Worm (Caenorhabditis elegans) whole organism, L3 larva: Measurements from ENCODE around the gene F59A6.13.

Experiments
- ZK546.5 ChIP-seq: sonication (generic microtip); optimal IDR thresholded peaks from 2 replicates; lab custom pipeline; 2017; ENCODE audit warnings: missing biosample characterization, missing genetic modification characterization
- aly-2 ChIP-seq: fragments of 150-350 bp; optimal IDR thresholded peaks from 2 replicates; lab custom pipeline; 2014; ENCODE audit warnings: missing biosample characterization, missing genetic modification characterization
- ama-1 ChIP-seq: fragments of 150-350 bp; optimal IDR thresholded peaks from 2 replicates; lab custom pipeline; 2018
- ceh-16 ChIP-seq: sonication (generic microtip); optimal IDR thresholded peaks from 2 replicates; lab custom pipeline; 2017; ENCODE audit warnings: missing biosample characterization, missing genetic modification characterization
- ceh-28 ChIP-seq: fragments of 150-350 bp; optimal IDR thresholded peaks from 2 replicates; lab custom pipeline; 2014; ENCODE audit warnings: missing biosample characterization, missing genetic modification reagents, missing genetic modification characterization
- ceh-82 ChIP-seq: fragments of 150-350 bp; optimal IDR thresholded peaks from 2 replicates; lab custom pipeline; 2014; ENCODE audit warnings: missing biosample characterization, missing genetic modification characterization
- daf-12 ChIP-seq: fragments of 150-350 bp; optimal IDR thresholded peaks from 2 replicates; lab custom pipeline; 2014; ENCODE audit warnings: missing biosample characterization, missing genetic modification reagents, missing genetic modification characterization
- egl-27 ChIP-seq: sonication (generic microtip); optimal IDR thresholded peaks from 4 replicates; lab custom pipeline; 2017; ENCODE audit warnings: missing biosample characterization, missing genetic modification reagents, missing genetic modification characterization
- egl-5 ChIP-seq: fragments of 150-350 bp; optimal IDR thresholded peaks from 2 replicates; lab custom pipeline; 2017; ENCODE audit warnings: missing biosample characterization, missing genetic modification reagents, missing genetic modification characterization, inconsistent platforms
- elt-2 ChIP-seq: sonication (generic microtip); optimal IDR thresholded peaks from 2 replicates; lab custom pipeline; 2016; ENCODE audit warnings: missing genetic modification reagents, mild to moderate bottlenecking, missing genetic modification characterization, missing compliant biosample characterization
- elt-3 ChIP-seq, 3 experiments: fragments of 150-350 bp in 1 of 3; sonication (generic microtip) in 2 of 3; optimal IDR thresholded peaks; 2 replicates in 2 of 3; 4 replicates in 1 of 3; lab custom pipeline; 2014 to 2017; ENCODE audit warnings: missing biosample characterization in 3 of 3, missing genetic modification characterization in 3 of 3
- eor-1 ChIP-seq, 2 experiments: fragments of 150-350 bp; optimal IDR thresholded peaks; 2 replicates each; lab custom pipeline; 2014 to 2018; ENCODE audit warnings: missing biosample characterization in 2 of 2, missing genetic modification characterization in 2 of 2
- fkh-10 ChIP-seq: sonication (generic microtip); optimal IDR thresholded peaks from 2 replicates; lab custom pipeline; 2017; ENCODE audit warnings: missing biosample characterization, missing genetic modification reagents, missing genetic modification characterization
- fkh-2 ChIP-seq: fragments of 150-350 bp; optimal IDR thresholded peaks from 2 replicates; lab custom pipeline; 2014; ENCODE audit warnings: missing biosample characterization, missing genetic modification reagents, missing genetic modification characterization
- hmg-11 ChIP-seq: sonication (generic microtip); optimal IDR thresholded peaks from 2 replicates; lab custom pipeline; 2016; ENCODE audit warnings: missing genetic modification characterization, missing compliant biosample characterization
- jun-1 ChIP-seq: fragments of 150-350 bp; optimal IDR thresholded peaks from 2 replicates; lab custom pipeline; 2014; ENCODE audit warnings: missing biosample characterization, missing genetic modification reagents, missing genetic modification characterization
- lin-39 ChIP-seq: fragments of 150-350 bp; optimal IDR thresholded peaks from 2 replicates; lab custom pipeline; 2018; ENCODE audit warnings: missing biosample characterization, missing genetic modification reagents, missing genetic modification characterization
- mdl-1 ChIP-seq: fragments of 150-350 bp; optimal IDR thresholded peaks from 2 replicates; lab custom pipeline; 2014; ENCODE audit warnings: missing biosample characterization, missing genetic modification characterization
- mml-1 ChIP-seq: fragments of 150-350 bp; sonication (generic microtip); optimal IDR thresholded peaks from 3 replicates; lab custom pipeline; 2014; ENCODE audit warnings: missing biosample characterization, missing genetic modification characterization
- nfya-1 ChIP-seq: sonication (generic microtip); optimal IDR thresholded peaks from 2 replicates; lab custom pipeline; 2017; ENCODE audit warnings: missing genetic modification characterization, mild to moderate bottlenecking, missing compliant biosample characterization, antibody characterized with exemption, moderate library complexity; ENCODE audit not compliant: insufficient read depth
- nhr-11 ChIP-seq: fragments of 150-350 bp; optimal IDR thresholded peaks from 2 replicates; lab custom pipeline; 2014; ENCODE audit warnings: missing biosample characterization, missing genetic modification characterization
- nhr-12 ChIP-seq: fragments of 150-350 bp; optimal IDR thresholded peaks from 2 replicates; lab custom pipeline; 2014; ENCODE audit warnings: missing biosample characterization, missing genetic modification characterization
- nhr-23 ChIP-seq: fragments of 150-350 bp; optimal IDR thresholded peaks from 2 replicates; lab custom pipeline; 2014; ENCODE audit warnings: missing biosample characterization, missing genetic modification reagents, missing genetic modification characterization
- nhr-25 ChIP-seq: sonication (generic microtip); optimal IDR thresholded peaks from 2 replicates; lab custom pipeline; 2017; ENCODE audit warnings: missing biosample characterization, missing genetic modification characterization
- nhr-28 ChIP-seq: fragments of 150-350 bp; optimal IDR thresholded peaks from 2 replicates; lab custom pipeline; 2014; ENCODE audit warnings: missing biosample characterization, missing genetic modification characterization
- nhr-43 ChIP-seq: sonication (generic microtip); optimal IDR thresholded peaks from 2 replicates; lab custom pipeline; 2016; ENCODE audit warnings: mild to moderate bottlenecking, missing genetic modification characterization, missing compliant biosample characterization; ENCODE audit not compliant: poor library complexity, severe bottlenecking
- nhr-67 ChIP-seq: fragments of 150-350 bp; optimal IDR thresholded peaks from 2 replicates; lab custom pipeline; 2014; ENCODE audit warnings: missing biosample characterization, missing genetic modification characterization
- nhr-76 ChIP-seq: fragments of 150-350 bp; sonication (generic microtip); optimal IDR thresholded peaks from 5 replicates; lab custom pipeline; 2014; ENCODE audit warnings: missing biosample characterization, missing genetic modification characterization
- nhr-77 ChIP-seq: fragments of 150-350 bp; optimal IDR thresholded peaks from 2 replicates; lab custom pipeline; 2014; ENCODE audit warnings: missing biosample characterization, missing genetic modification characterization
- pha-4 ChIP-seq: fragments of 150-350 bp; optimal IDR thresholded peaks from 2 replicates; lab custom pipeline; 2014; ENCODE audit warnings: missing biosample characterization, missing genetic modification reagents, missing genetic modification characterization
- pqm-1 ChIP-seq: fragments of 150-350 bp; optimal IDR thresholded peaks from 2 replicates; lab custom pipeline; 2017; ENCODE audit warnings: missing biosample characterization, missing genetic modification characterization, inconsistent platforms
- skn-1 ChIP-seq: fragments of 150-350 bp; optimal IDR thresholded peaks from 2 replicates; lab custom pipeline; 2014; ENCODE audit warnings: missing biosample characterization, missing genetic modification characterization
- tbx-2 ChIP-seq: sonication (generic microtip); optimal IDR thresholded peaks from 2 replicates; lab custom pipeline; 2016; ENCODE audit warnings: mild to moderate bottlenecking, missing genetic modification characterization, missing compliant biosample characterization
- unc-39 ChIP-seq: sonication (generic microtip); optimal IDR thresholded peaks from 4 replicates; lab custom pipeline; 2017; ENCODE audit warnings: missing biosample characterization, missing genetic modification characterization
- unc-62 ChIP-seq: fragments of 150-350 bp; sonication (generic microtip); optimal IDR thresholded peaks from 4 replicates; lab custom pipeline; 2014; ENCODE audit warnings: missing biosample characterization, missing genetic modification reagents, missing genetic modification characterization
- zag-1 ChIP-seq: fragments of 150-350 bp; optimal IDR thresholded peaks from 2 replicates; lab custom pipeline; 2014; ENCODE audit warnings: missing biosample characterization, missing genetic modification characterization
- ztf-11 ChIP-seq: fragments of 150-350 bp; optimal IDR thresholded peaks from 2 replicates; lab custom pipeline; 2014; ENCODE audit warnings: missing biosample characterization, missing genetic modification characterization
- ztf-4 ChIP-seq: fragments of 150-350 bp; optimal IDR thresholded peaks from 2 replicates; lab custom pipeline; 2014; ENCODE audit warnings: missing biosample characterization, missing genetic modification characterization

The F59A6.13 gene

DNA sequence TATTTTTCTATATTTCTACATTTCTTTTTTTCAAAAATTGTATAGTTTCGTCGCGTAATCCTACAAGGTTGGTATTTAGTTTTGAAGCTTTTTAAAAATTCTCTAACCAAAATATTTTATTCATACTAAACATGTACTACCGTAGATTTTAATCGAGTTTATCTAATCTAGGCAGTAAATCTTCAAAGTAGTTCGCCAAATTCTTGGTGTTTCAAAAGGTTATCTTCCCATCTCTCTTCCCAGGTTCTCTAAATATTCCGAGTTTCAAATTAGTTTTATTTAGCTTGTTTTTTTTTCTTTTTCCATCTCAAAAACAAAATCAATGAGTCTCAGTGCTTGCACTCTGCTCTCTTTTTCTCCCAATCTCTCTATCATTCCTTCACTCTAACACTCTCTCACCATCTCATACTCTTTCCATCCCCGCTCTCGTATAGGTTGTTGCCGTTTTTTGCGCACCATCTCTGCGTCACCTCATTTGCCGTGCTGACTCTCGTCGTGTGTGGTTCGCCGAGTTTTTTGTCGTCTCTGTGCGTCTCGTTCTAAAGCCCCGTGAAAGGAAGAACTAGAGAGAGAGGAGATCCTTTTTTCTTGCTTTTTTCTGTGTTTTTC, 5.5 kb upstream of the F59A6.13 start (continued):
- TF ChIP-seq egl-5 (peak; percentile 42), fkh-10 (GFP tag; lab: Kevin White, UChicago) (no peak), nhr-76 (tag; lab: Kevin White, UChicago) (no peak), skn-1 (tag; lab: Kevin White, UChicago) (peak; percentile 38), ceh-16 (tag; lab: Kevin White, UChicago) (no peak), daf-12 (tag; lab: Kevin White, UChicago) (no peak), mdl-1 (tag; lab: Kevin White, UChicago) (no peak), fkh-2 (peak; percentile 6), unc-62 (GFP tag; lab: Kevin White, UChicago) (peak; percentile 46), nhr-12 (tag; lab: Kevin White, UChicago) (no peak), lin-39 (tag; lab: Kevin White, UChicago) (peak; percentile 43), ztf-11 (tag; lab: Kevin White, UChicago) (no peak), ztf-4 (tag; lab: Kevin White, UChicago) (peak; percentile 57), zag-1 (tag; lab: Kevin White, UChicago) (no peak), hmg-11 (tag; lab: Kevin White, UChicago) (peak; percentile 94), nhr-67 (tag; lab: Kevin White, UChicago) (no peak), egl-27 (tag; lab: Kevin White, UChicago) (no peak), nhr-23 (tag; lab: Kevin White, UChicago) (peak; percentile 60), ceh-28 (peak; percentile 58), jun-1 (peak; percentile 36)

DNA sequence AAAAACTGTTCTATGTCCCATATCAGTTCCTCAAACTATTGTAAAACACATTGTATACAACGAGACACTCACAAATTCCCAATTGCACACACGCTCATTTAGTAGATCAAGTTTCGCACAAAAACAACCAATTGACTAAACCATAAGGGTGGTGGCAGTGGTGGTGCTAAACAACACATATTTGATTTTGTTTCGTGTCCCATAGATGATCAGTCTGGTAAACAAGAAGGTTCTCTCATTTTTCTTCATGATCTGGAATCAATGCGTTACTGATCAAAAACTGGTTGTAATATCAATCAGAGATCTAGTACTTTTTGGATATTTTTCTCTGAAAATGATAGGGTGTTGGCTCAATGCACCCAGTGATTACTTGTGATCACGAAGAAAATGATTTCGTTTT, 4.0 kb upstream of the F59A6.13 start:
- TF ChIP-seq mml-1 (tag; lab: Kevin White, UChicago) (no peak), nhr-67 (tag; lab: Kevin White, UChicago) (no peak), ZK546.5 (no peak), nhr-43 (tag; lab: Kevin White, UChicago) (no peak), nhr-12 (tag; lab: Kevin White, UChicago) (no peak), ceh-82 (no peak), nhr-25 (tag; lab: Kevin White, UChicago) (no peak), unc-39 (tag; lab: Kevin White, UChicago) (no peak), pha-4 (tag; lab: Kevin White, UChicago) (no peak), eor-1 (tag; optimal IDR thresholded peaks at IDR 0.05; lab: Kevin White, UChicago) (no peak), aly-2 (tag; lab: Kevin White, UChicago) (no peak), mdl-1 (tag; lab: Kevin White, UChicago) (no peak), nhr-28 (no peak), elt-3 (tag; optimal IDR thresholded peaks at IDR 0.05; lab: Kevin White, UChicago) (no peak), ama-1 (no peak), lin-39 (tag; lab: Kevin White, UChicago) (no peak), tbx-2 (tag; lab: Kevin White, UChicago) (no peak), unc-62 (GFP tag; lab: Kevin White, UChicago) (no peak), nhr-76 (tag; lab: Kevin White, UChicago) (no peak), nhr-77 (tag; lab: Kevin White, UChicago) (no peak)
- TF ChIP-seq, all 47 proteins: peak for 0

DNA sequence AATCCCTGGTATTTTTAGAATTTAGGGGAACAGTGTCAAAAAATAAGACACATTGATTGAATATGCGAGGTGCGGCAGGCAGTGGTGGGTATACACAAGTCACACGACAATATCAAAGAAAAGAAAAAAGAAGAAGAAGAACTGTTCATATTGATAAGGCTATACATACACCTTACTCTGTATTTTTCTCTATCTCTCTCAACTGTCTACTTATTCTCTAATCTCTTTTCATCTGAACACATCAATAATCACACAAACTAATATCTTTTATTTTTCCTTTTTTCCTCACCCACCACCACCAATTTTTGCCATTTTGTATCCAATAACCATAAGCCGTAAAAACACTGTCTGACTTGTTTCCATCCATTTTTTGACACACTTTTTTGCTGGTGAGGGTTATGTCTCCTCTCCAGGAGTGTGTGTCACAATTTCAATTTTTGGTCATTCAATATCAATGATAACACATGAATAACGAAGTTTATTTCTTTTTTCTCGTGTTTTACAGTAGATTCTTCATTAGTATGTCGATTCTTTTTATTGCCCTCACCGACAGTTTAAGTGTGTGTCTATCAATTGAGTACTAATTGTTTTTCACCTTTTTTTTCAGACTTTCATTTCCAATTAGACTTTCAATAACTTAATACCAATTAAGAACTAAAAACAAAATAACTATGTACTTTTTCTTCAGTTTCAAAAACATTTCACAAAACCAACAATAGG, 3.1 kb upstream of the F59A6.13 start:
- TF ChIP-seq ztf-11 (tag; lab: Kevin White, UChicago) (no peak), nhr-43 (tag; lab: Kevin White, UChicago) (peak; percentile 59), nhr-76 (tag; lab: Kevin White, UChicago) (no peak), pha-4 (tag; lab: Kevin White, UChicago) (peak; percentile 28), nhr-11 (tag; lab: Kevin White, UChicago) (no peak), ztf-4 (tag; lab: Kevin White, UChicago) (no peak), nhr-25 (tag; lab: Kevin White, UChicago) (peak; percentile 67), ceh-28 (peak; percentile 32), pqm-1 (tag; lab: Kevin White, UChicago) (peak; percentile 45), nhr-23 (tag; lab: Kevin White, UChicago) (peak; percentile 15), elt-2 (tag; lab: Kevin White, UChicago) (peak; percentile 100), jun-1 (peak; percentile 54), nfya-1 (tag; lab: Kevin White, UChicago) (peak; percentile 7)
- TF ChIP-seq, all 47 proteins: peak for 9
